Worm (Caenorhabditis elegans) whole organism, L1 larva: ENCODE results near the gene lips-10.

ENCODE experiments used
- C04F5.9 ChIP-seq: sonication (generic microtip); optimal IDR thresholded peaks from 2 replicates; lab custom pipeline; 2016; ENCODE audit warnings: missing genetic modification characterization, missing compliant biosample characterization
- F16B12.6 ChIP-seq: fragments of 150-350 bp; optimal IDR thresholded peaks from 2 replicates; lab custom pipeline; 2014; ENCODE audit warnings: missing biosample characterization, missing genetic modification characterization
- aha-1 ChIP-seq: fragments of 150-350 bp; optimal IDR thresholded peaks from 2 replicates; lab custom pipeline; 2014; ENCODE audit warnings: missing biosample characterization, missing genetic modification characterization
- alr-1 ChIP-seq: fragments of 200-800 bp; sonication (Bioruptor generic); optimal IDR thresholded peaks from 2 replicates; lab custom pipeline; 2018; ENCODE audit warnings: borderline replicate concordance, mild to moderate bottlenecking, missing genetic modification characterization, missing compliant biosample characterization
- blmp-1 ChIP-seq: fragments of 150-350 bp; optimal IDR thresholded peaks from 2 replicates; lab custom pipeline; 2014; ENCODE audit warnings: missing biosample characterization, missing genetic modification characterization
- ceh-63 ChIP-seq: fragments of 200-800 bp; sonication (Bioruptor generic); optimal IDR thresholded peaks from 2 replicates; lab custom pipeline; 2018; ENCODE audit warnings: mild to moderate bottlenecking, missing genetic modification characterization, missing compliant biosample characterization
- ceh-82 ChIP-seq, 3 experiments: fragments of 150-350 bp in 1 of 3; sonication (generic microtip) in 2 of 3; optimal IDR thresholded peaks; 2 replicates each; lab custom pipeline; 2014 to 2017; ENCODE audit warnings: missing biosample characterization in 3 of 3, missing genetic modification characterization in 3 of 3
- ceh-90 ChIP-seq: sonication (generic microtip); optimal IDR thresholded peaks from 2 replicates; lab custom pipeline; 2016; ENCODE audit warnings: missing genetic modification characterization, missing compliant biosample characterization
- dsc-1 ChIP-seq: sonication (generic microtip); optimal IDR thresholded peaks from 2 replicates; lab custom pipeline; 2016; ENCODE audit warnings: mild to moderate bottlenecking, missing genetic modification characterization, missing compliant biosample characterization
- efl-3 ChIP-seq: fragments of 200-800 bp; sonication (Bioruptor generic); optimal IDR thresholded peaks from 2 replicates; lab custom pipeline; 2018; ENCODE audit warnings: mild to moderate bottlenecking, missing genetic modification characterization, missing compliant biosample characterization
- elt-2 ChIP-seq: sonication (generic microtip); optimal IDR thresholded peaks from 2 replicates; lab custom pipeline; 2016; ENCODE audit warnings: missing genetic modification characterization, mild to moderate bottlenecking, inconsistent platforms, missing compliant biosample characterization, missing genetic modification reagents
- elt-3 ChIP-seq, 6 experiments: fragments of 150-350 bp in 1 of 6; sonication (generic microtip); optimal IDR thresholded peaks; 2 replicates each; lab custom pipeline; 2017 to 2018; ENCODE audit warnings: missing biosample characterization in 6 of 6, missing genetic modification characterization in 6 of 6, inconsistent platforms in 1 of 6
- hlh-4 ChIP-seq: sonication (generic microtip); optimal IDR thresholded peaks from 2 replicates; lab custom pipeline; 2016; ENCODE audit warnings: mild to moderate bottlenecking, missing genetic modification characterization, missing compliant biosample characterization
- irx-1 ChIP-seq: sonication (generic microtip); optimal IDR thresholded peaks from 2 replicates; lab custom pipeline; 2016; ENCODE audit warnings: missing genetic modification characterization, missing compliant biosample characterization
- isw-1 ChIP-seq: fragments of 200-800 bp; sonication (Bioruptor generic); IDR thresholded peaks from 2 replicates; pipeline ENCODE4 v1.3.6; 2022; ENCODE audit warnings: missing genetic modification characterization, missing compliant biosample characterization
- lin-14 ChIP-seq: fragments of 200-800 bp; sonication (Bioruptor generic); optimal IDR thresholded peaks from 2 replicates; lab custom pipeline; 2018; ENCODE audit warnings: mild to moderate bottlenecking, missing genetic modification characterization, moderate library complexity, missing compliant biosample characterization
- lin-35 ChIP-seq, 2 experiments: fragments of 150-350 bp; optimal IDR thresholded peaks; 2 replicates each; lab custom pipeline; 2014; ENCODE audit warnings: missing biosample characterization in 2 of 2, missing genetic modification characterization in 2 of 2, missing genetic modification reagents in 2 of 2
- lir-3 ChIP-seq: sonication (generic microtip); optimal IDR thresholded peaks from 2 replicates; lab custom pipeline; 2016; ENCODE audit warnings: mild to moderate bottlenecking, missing genetic modification characterization, moderate library complexity, missing compliant biosample characterization; ENCODE audit not compliant: poor library complexity
- mab-9 ChIP-seq: fragments of 200-800 bp; sonication (Bioruptor generic); IDR thresholded peaks from 2 replicates; pipeline ENCODE4 v1.3.6; 2022; ENCODE audit warnings: missing genetic modification reagents, missing genetic modification characterization, missing compliant biosample characterization
- mdl-1 ChIP-seq, 2 experiments: fragments of 150-350 bp; optimal IDR thresholded peaks; 2 replicates each; lab custom pipeline; 2014 to 2017; ENCODE audit warnings: missing biosample characterization in 2 of 2, missing genetic modification characterization in 2 of 2, inconsistent platforms in 1 of 2
- nhr-11 ChIP-seq: fragments of 150-350 bp; optimal IDR thresholded peaks from 2 replicates; lab custom pipeline; 2014; ENCODE audit warnings: missing biosample characterization, missing genetic modification characterization
- nhr-237 ChIP-seq: fragments of 150-350 bp; optimal IDR thresholded peaks from 2 replicates; lab custom pipeline; 2014; ENCODE audit warnings: missing biosample characterization, missing genetic modification characterization
- nhr-47 ChIP-seq: sonication (generic microtip); optimal IDR thresholded peaks from 2 replicates; lab custom pipeline; 2016; ENCODE audit warnings: mild to moderate bottlenecking, missing genetic modification characterization, moderate library complexity, missing compliant biosample characterization
- nhr-77 ChIP-seq: fragments of 150-350 bp; optimal IDR thresholded peaks from 2 replicates; lab custom pipeline; 2014; ENCODE audit warnings: missing biosample characterization, missing genetic modification characterization
- nhr-85 ChIP-seq: sonication (generic microtip); peaks from one replicate; lab custom pipeline; 2016; ENCODE audit warnings: missing genetic modification characterization, inconsistent platforms, missing compliant biosample characterization
- nhr-90 ChIP-seq: sonication (generic microtip); optimal IDR thresholded peaks from 2 replicates; lab custom pipeline; 2016; ENCODE audit warnings: mild to moderate bottlenecking, missing genetic modification characterization, missing compliant biosample characterization; ENCODE audit not compliant: poor library complexity
- pag-3 ChIP-seq: sonication (generic microtip); optimal IDR thresholded peaks from 2 replicates; lab custom pipeline; 2017; ENCODE audit warnings: missing genetic modification characterization, mild to moderate bottlenecking, missing compliant biosample characterization, antibody characterized with exemption, borderline replicate concordance; ENCODE audit not compliant: insufficient read depth
- pqm-1 ChIP-seq: sonication (generic microtip); optimal IDR thresholded peaks from 3 replicates; lab custom pipeline; 2017; ENCODE audit warnings: missing biosample characterization, missing genetic modification characterization
- rnt-1 ChIP-seq: sonication (generic microtip); optimal IDR thresholded peaks from 2 replicates; lab custom pipeline; 2016; ENCODE audit warnings: mild to moderate bottlenecking, missing genetic modification characterization, moderate library complexity, missing compliant biosample characterization
- snu-23 ChIP-seq: sonication (generic microtip); optimal IDR thresholded peaks from 2 replicates; lab custom pipeline; 2016; ENCODE audit warnings: missing genetic modification characterization, missing compliant biosample characterization
- tlp-1 ChIP-seq: fragments of 150-350 bp; optimal IDR thresholded peaks from 2 replicates; lab custom pipeline; 2014; ENCODE audit warnings: missing biosample characterization, missing genetic modification characterization
- vab-15 ChIP-seq: sonication (generic microtip); optimal IDR thresholded peaks from 2 replicates; lab custom pipeline; 2017; ENCODE audit warnings: missing genotype, mild to moderate bottlenecking, missing genetic modification characterization, missing compliant biosample characterization
- xbp-1 ChIP-seq: sonication (generic microtip); optimal IDR thresholded peaks from 2 replicates; lab custom pipeline; 2016; ENCODE audit warnings: missing genetic modification characterization, missing compliant biosample characterization
- zip-4 ChIP-seq: fragments of 200-800 bp; sonication (Bioruptor generic); optimal IDR thresholded peaks from 2 replicates; lab custom pipeline; 2018; ENCODE audit warnings: mild to moderate bottlenecking, missing genetic modification characterization, moderate library complexity, missing compliant biosample characterization

lips-10 gene

DNA sequence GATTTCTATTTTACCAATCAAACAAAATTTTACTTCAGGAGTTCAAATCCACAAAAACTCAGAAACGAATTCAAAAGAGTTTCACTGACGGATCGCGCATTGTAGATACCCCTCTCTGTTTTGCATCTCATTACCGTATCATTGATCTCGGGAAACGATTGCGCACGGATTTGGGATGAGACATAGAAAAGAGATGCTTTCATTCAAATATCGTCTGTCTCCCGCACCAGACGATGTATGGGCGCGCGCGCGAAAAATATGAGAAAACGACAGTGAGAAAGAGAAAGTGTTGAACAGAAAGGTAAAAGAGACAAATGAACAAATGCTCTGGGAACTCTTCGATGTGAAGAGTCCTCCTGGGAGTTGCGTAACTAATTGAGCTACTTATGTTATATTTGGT, 28.0 kb upstream of the lips-10 start:
- TF ChIP-seq tlp-1 (tag; lab: Kevin White, UChicago) (no peak), blmp-1 (tag; lab: Kevin White, UChicago) (peak; percentile 92)

DNA sequence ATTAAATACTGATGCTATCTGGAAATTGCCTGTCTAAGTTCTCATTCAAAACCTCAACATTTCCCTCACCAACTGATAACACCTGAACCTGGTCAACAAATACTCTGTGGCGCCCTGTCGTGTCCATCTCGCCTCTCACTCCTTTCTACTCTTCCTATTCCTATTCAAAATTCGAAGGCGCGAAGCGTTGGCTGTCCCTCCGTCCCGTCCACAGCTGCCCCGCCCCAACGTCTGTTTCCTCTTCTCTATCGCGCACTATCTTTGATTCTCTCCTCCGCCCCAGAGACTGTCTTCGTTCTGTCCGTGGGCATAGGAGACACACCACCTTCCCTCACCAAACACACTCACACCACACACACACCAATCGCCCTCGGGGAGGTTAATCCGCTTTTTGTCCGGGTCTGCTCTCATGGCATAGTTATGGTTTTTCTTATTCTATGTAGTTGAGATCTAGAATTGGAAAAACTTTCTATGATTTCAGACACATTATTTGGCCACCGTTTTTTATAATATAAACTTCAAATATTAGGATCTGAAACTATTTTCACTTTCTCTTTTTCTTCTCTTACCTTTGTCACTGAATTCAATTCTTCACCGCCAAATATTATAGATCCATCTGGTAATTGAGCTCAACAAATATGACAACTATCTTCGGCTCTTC, 26.8 kb upstream of the lips-10 start, which contains the start of gene efl-3:
TSS of gene efl-3 (plus strand) at position 611 of the 661 bp plus-strand sequence.
- TF ChIP-seq F16B12.6 (tag; lab: Kevin White, UChicago), result no peak
- TF ChIP-seq mdl-1 (tag; optimal IDR thresholded peaks at IDR 0.05; lab: Kevin White, UChicago), result no peak
- no peak for TF ChIP-seq hlh-4
- TF ChIP-seq lin-14 (GFP tag; lab: Kevin White, UChicago), result peak; percentile 50
- no peak for TF ChIP-seq nhr-237 (tag; lab: Kevin White, UChicago)
- peak; percentile 14 for TF ChIP-seq blmp-1 (tag; lab: Kevin White, UChicago)
- TF ChIP-seq nhr-85, result peak; percentile 70
- TF ChIP-seq xbp-1, result no peak
- no peak for TF ChIP-seq snu-23 (GFP tag; lab: Kevin White, UChicago)
- no peak for TF ChIP-seq vab-15 (tag; lab: Kevin White, UChicago)
- TF ChIP-seq pqm-1 (tag; lab: Kevin White, UChicago), result no peak
- no peak for TF ChIP-seq alr-1
- TF ChIP-seq ceh-90, result no peak
- peak; percentile 33 for TF ChIP-seq elt-2 (tag; lab: Kevin White, UChicago)
- peak in 1 of 2 experiments; percentile 6 for TF ChIP-seq lin-35 (GFP tag; optimal IDR thresholded peaks at IDR 0.05; lab: Kevin White, UChicago)
- TF ChIP-seq aha-1, result no peak

DNA sequence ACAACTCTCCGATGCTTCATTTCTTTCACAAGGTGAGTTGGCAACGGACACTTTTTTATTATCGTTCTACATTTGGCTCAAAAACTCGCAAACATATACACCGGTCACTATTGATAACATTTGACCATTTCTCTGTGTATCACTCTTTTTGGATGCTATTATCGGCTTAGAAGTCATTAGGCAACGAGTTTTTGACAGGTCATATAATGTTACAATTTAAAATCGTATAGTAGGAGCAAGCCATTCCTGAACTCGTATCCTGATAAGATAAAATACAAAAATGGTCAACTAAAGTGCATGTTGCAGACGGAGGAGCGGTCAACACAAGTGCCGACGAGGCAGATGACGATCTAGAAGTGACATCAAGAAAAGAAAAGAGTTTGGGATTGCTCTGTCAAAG, 26.0 kb upstream of the lips-10 start:
- no peak for TF ChIP-seq nhr-11
- TF ChIP-seq elt-2 (tag; lab: Kevin White, UChicago), result peak; percentile 29

DNA sequence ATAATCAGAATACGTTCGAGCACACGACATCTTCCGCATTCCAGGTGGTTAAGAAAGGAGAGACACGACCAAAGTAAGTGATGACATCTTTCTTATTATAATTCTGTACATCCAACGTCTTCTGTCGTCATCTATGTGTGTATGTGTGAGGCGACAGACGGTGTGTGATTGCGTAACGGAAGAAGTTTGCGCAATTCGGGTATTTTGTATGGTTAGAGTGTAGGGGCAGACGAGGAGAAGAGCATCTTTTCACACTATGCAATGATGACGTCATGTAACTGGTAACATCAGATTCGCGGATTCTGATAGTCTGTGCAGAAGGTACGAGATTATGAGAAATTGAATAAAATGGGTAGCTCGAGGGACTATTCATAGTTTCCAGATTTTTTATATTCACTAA, 23.9 kb upstream of the lips-10 start:
- TF ChIP-seq irx-1 (tag; lab: Kevin White, UChicago) (no peak), C04F5.9 (no peak), rnt-1 (tag; lab: Kevin White, UChicago) (peak; percentile 0), nhr-85 (no peak), efl-3 (GFP tag; lab: Kevin White, UChicago) (no peak), elt-3 (tag; optimal IDR thresholded peaks at IDR 0.05; lab: Kevin White, UChicago) (no peak), lin-35 (GFP tag; optimal IDR thresholded peaks at IDR 0.05; lab: Kevin White, UChicago) (no peak), isw-1 (GFP tag; lab: Robert Waterston, UW) (no peak)
- TF ChIP-seq, all 84 proteins: peak for 1

DNA sequence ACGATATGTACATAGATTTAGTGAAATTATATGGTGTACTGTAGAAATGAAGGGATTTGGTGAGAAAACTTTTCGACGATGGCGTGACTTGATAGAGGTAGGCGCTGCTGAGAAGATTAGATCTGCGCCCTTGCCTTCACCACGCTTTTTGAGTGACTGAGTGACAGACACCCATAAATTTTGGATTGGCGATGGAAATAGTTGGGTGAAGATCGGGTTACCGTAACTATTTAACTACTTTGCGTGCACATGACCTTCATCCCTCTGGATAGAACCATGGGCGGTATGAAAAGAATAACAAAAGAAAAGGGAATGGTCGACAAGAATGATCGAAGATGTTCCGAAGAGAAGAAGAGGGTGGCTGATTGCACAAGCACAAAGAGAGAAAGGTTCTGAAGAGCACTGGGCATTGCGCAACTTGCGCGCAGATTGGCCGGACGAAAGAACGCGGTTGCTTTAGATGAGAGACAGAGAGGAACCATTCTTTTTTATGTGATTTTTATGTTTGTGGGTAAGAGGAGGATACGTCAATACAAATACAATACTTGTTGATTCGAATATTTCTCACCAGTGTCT, 23.4 kb upstream of the lips-10 start:
- TF ChIP-seq tlp-1 (tag; lab: Kevin White, UChicago), result no peak
- TF ChIP-seq ceh-63 (GFP tag; lab: Kevin White, UChicago), result no peak
- TF ChIP-seq nhr-47 (tag; lab: Kevin White, UChicago), result no peak
- TF ChIP-seq nhr-77, result no peak
- TF ChIP-seq mdl-1 (tag; optimal IDR thresholded peaks at IDR 0.05; lab: Kevin White, UChicago), result no peak
- peak; percentile 84 for TF ChIP-seq efl-3 (GFP tag; lab: Kevin White, UChicago)
- TF ChIP-seq nhr-90 (tag; lab: Kevin White, UChicago), result no peak
- TF ChIP-seq mab-9 (GFP tag; lab: Robert Waterston, UW), result no peak
- TF ChIP-seq zip-4 (GFP tag; lab: Kevin White, UChicago), result no peak
- TF ChIP-seq lin-14 (GFP tag; lab: Kevin White, UChicago), result peak; percentile 17
- TF ChIP-seq pag-3 (tag; lab: Kevin White, UChicago), result no peak
- TF ChIP-seq nhr-85, result peak; percentile 79
- no peak for TF ChIP-seq lir-3 (tag; lab: Kevin White, UChicago)
- TF ChIP-seq ceh-82 (tag; optimal IDR thresholded peaks at IDR 0.05; lab: Kevin White, UChicago), result no peak
- TF ChIP-seq dsc-1 (tag; lab: Kevin White, UChicago), result no peak
